Worm (Caenorhabditis elegans) whole organism, L1 larva: ENCODE results near the gene prx-6.

Experiments used
- blmp-1 ChIP-seq: fragments of 150-350 bp; optimal IDR thresholded peaks from 2 replicates; lab custom pipeline; 2014; ENCODE audit warnings: missing biosample characterization, missing genetic modification characterization
- nhr-11 ChIP-seq: fragments of 150-350 bp; optimal IDR thresholded peaks from 2 replicates; lab custom pipeline; 2014; ENCODE audit warnings: missing biosample characterization, missing genetic modification characterization

- no peak for TF ChIP-seq nhr-11 (tag; lab: Kevin White, UChicago)
- TF ChIP-seq blmp-1: no peak
Observed at ce11 chrV:4719965-4720364, at the start of gene prx-6.
